Fruit fly (Drosophila melanogaster): ENCODE measurements around the gene CG9515.
A peak's percentile ranks its signal among the peaks of the same experiment; 100 is the strongest.

Gene CG9515

dm6 chr2L:8920294-8920693 lies 22.8 kb downstream of the CG9515 start (continued):
- TF ChIP-seq Blimp-1 (GFP tag; optimal IDR thresholded peaks at IDR 0.05) = peak; percentile 52
- peak; percentile 74 for TF ChIP-seq corto (GFP tag; optimal IDR thresholded peaks at IDR 0.05)
- no peak for TF ChIP-seq CG17328 (GFP tag; IDR thresholded peaks at IDR 0.05)
- TF ChIP-seq CG32767 (GFP tag; IDR thresholded peaks at IDR 0.05) = no peak
- TF ChIP-seq pfk (GFP tag; optimal IDR thresholded peaks at IDR 0.05) = no peak

DNA sequence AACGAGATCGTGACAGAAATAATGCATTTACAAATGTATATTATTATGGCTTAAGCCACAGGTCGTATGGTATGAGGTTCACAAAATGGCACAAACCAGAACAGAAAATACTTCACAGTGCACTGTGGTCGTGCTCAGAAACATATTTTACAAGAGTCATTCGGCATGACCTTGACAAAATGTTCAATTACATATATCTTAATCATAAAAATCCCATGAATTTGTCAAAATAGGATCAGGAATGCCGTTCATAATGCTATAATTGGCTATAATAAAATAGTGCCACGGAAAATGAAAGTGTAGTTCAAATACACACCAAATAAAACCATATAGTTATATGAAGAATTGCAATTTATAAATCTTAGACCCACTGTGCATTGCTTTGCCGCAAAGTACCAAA lies 23.4 kb downstream of the CG9515 start:
- no peak for TF ChIP-seq NK7.1 (GFP tag; optimal IDR thresholded peaks at IDR 0.05)
- TF ChIP-seq TFAM (GFP tag; optimal IDR thresholded peaks at IDR 0.05) = no peak
- TF ChIP-seq CG6654 (GFP tag; optimal IDR thresholded peaks at IDR 0.05) = no peak
- TF ChIP-seq sens (GFP tag) = peak; percentile 21
- TF ChIP-seq nom (GFP tag; optimal IDR thresholded peaks at IDR 0.05) = peak; percentile 7
- TF ChIP-seq bsh (GFP tag; optimal IDR thresholded peaks at IDR 0.05) = peak in 1 of 2 experiments; percentile 29
- peak; percentile 44; the same call in 1 of the 2 replicates for TF ChIP-seq Drgx (GFP tag; IDR thresholded peaks at IDR 0.05)

dm6 chr2L:8915709-8916108 lies 27.3 kb downstream of the CG9515 start:
- TF ChIP-seq sima (GFP tag; optimal IDR thresholded peaks at IDR 0.05) = no peak
- TF ChIP-seq gt (GFP tag; IDR thresholded peaks at IDR 0.05) = no peak
- TF ChIP-seq pum (GFP tag; optimal IDR thresholded peaks at IDR 0.05) = no peak
- no peak for TF ChIP-seq pan (optimal IDR thresholded peaks at IDR 0.05)
- no peak for TF ChIP-seq pan (GFP tag; optimal IDR thresholded peaks at IDR 0.05 in 1 of 2, IDR thresholded peaks at IDR 0.05 in 1 of 2)
- no peak for TF ChIP-seq CG17912 (GFP tag; optimal IDR thresholded peaks at IDR 0.05)
- peak; percentile 54; the same call in 1 of the 2 replicates for TF ChIP-seq crol (GFP tag; IDR thresholded peaks at IDR 0.05)
- no peak for TF ChIP-seq chinmo (GFP tag; IDR thresholded peaks at IDR 0.05; ENCODE audit: partially characterized antibody)
- TF ChIP-seq CG6765 (GFP tag; optimal IDR thresholded peaks at IDR 0.05) = no peak
- no peak for TF ChIP-seq Nf-YC (tag; optimal IDR thresholded peaks at IDR 0.05)
- TF ChIP-seq Dad (GFP tag; optimal IDR thresholded peaks at IDR 0.05) = no peak
- no peak for TF ChIP-seq dan (GFP tag; IDR thresholded peaks at IDR 0.05)
- no peak for TF ChIP-seq CG10209 (GFP tag; optimal IDR thresholded peaks at IDR 0.05)
- no peak for TF ChIP-seq aop (GFP tag; IDR thresholded peaks at IDR 0.05)
- no peak for TF ChIP-seq CG6854 (GFP tag; optimal IDR thresholded peaks at IDR 0.05)
- peak; percentile 4 for TF ChIP-seq CG12769 (tag; optimal IDR thresholded peaks at IDR 0.05)

DNA sequence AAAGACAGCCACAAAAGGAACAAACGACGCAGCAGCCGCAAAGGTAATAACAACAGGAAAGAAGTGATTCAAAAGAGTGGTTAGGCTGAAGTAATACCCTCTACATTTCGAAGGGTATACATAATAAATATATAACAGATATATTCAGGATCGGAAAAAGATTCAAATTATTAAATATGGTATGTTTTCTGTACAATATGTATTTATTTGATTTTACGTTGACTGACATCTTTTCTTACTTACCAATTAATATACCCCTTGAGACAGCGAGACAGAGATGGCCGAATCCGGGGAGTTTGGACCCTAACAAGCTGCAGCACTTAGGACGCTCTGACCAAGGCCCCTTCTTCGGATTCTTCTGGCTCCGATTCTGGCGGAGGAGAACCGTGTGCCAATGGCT lies 36.8 kb downstream of the CG9515 start:
- TF ChIP-seq CG10209 (GFP tag; optimal IDR thresholded peaks at IDR 0.05) = no peak
- TF ChIP-seq sima (GFP tag; optimal IDR thresholded peaks at IDR 0.05) = no peak
- peak; percentile 13 for TF ChIP-seq sens (GFP tag)

DNA sequence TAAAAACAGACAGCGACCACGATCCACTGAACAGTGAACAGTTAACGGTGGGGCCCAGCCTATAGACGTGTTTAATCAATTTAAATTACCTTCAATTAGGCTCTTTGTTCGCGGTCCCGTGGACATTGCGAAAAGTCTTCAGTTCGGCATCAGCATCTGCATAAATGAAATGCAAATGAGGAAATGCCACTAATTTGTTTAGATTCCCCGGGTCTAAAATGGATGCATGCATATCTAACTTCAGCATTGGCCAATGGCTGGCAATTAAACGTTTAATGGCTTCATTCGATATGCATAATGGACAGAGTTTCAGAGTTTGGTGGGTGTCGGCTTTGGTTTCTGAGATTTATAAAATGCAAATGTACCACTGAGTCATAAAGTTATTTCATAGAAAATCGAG lies 41.2 kb downstream of the CG9515 start:
- TF ChIP-seq Awh (GFP tag; IDR thresholded peaks at IDR 0.05) (peak; percentile 69), br (optimal IDR thresholded peaks at IDR 0.05) (no peak), CG17361 (GFP tag; IDR thresholded peaks at IDR 0.05) (no peak), abd-A (tag; optimal IDR thresholded peaks at IDR 0.05) (peak; percentile 3), mld (GFP tag; IDR thresholded peaks at IDR 0.05; ENCODE audit: partially characterized antibody) (no peak), vvl (GFP tag; IDR thresholded peaks at IDR 0.05) (peak; percentile 71; the same call in 1 of the 2 replicates)
